Fruit fly (Drosophila melanogaster) whole organism, embryonic: Measurements from ENCODE around the gene CG1143.

Source experiments
- CG10321 ChIP-seq: fragments of 200-800 bp; sonication (Bioruptor generic); IDR thresholded peaks from 2 replicates; pipeline ENCODE4 v1.3.6; 2022; ENCODE audit warnings: missing biosample characterization, missing genetic modification characterization
- CG10654 ChIP-seq: fragments of 200-800 bp; sonication (Bioruptor generic); optimal IDR thresholded peaks from 2 replicates; lab custom pipeline; 2016; ENCODE audit warnings: missing biosample characterization, missing genetic modification characterization
- CG1233 ChIP-seq: fragments of 200-800 bp; sonication (Bioruptor generic); optimal IDR thresholded peaks from 4 replicates; lab custom pipeline; 2018; ENCODE audit warnings: missing biosample characterization, mild to moderate bottlenecking, missing genetic modification characterization
- CG13123 ChIP-seq: fragments of 200-800 bp; sonication (Bioruptor generic); optimal IDR thresholded peaks from 2 replicates; lab custom pipeline; 2016; ENCODE audit warnings: missing biosample characterization, missing genetic modification characterization
- CG13296 ChIP-seq: fragments of 200-800 bp; sonication (Bioruptor generic); optimal IDR thresholded peaks from 3 replicates; lab custom pipeline; 2018; ENCODE audit warnings: missing biosample characterization, mild to moderate bottlenecking, missing genetic modification characterization
- CG17829 ChIP-seq: fragments of 200-800 bp; optimal IDR thresholded peaks from 2 replicates; lab custom pipeline; 2019; ENCODE audit warnings: missing biosample characterization, mild to moderate bottlenecking, missing genetic modification characterization, moderate library complexity
- CG18262 ChIP-seq: fragments of 200-800 bp; optimal IDR thresholded peaks from 3 replicates; lab custom pipeline; 2019; ENCODE audit warnings: missing biosample characterization, mild to moderate bottlenecking, missing genetic modification characterization, moderate library complexity
- CG42726 ChIP-seq: fragments of 200-800 bp; sonication (Bioruptor generic); IDR thresholded peaks from 2 replicates; pipeline ENCODE4 v1.3.6; 2022; ENCODE audit warnings: missing biosample characterization, missing genetic modification characterization; ENCODE audit not compliant: partially characterized antibody
- CG4404 ChIP-seq: fragments of 200-800 bp; sonication (Bioruptor generic); IDR thresholded peaks from 2 replicates; pipeline ENCODE4 v1.3.6; 2022; ENCODE audit warnings: missing biosample characterization, missing genetic modification characterization
- CG4854 ChIP-seq: fragments of 200-800 bp; sonication (Bioruptor generic); optimal IDR thresholded peaks from 2 replicates; lab custom pipeline; 2016; ENCODE audit warnings: missing biosample characterization, missing genetic modification characterization, inconsistent platforms
- CG5245 ChIP-seq: fragments of 200-800 bp; sonication (Bioruptor generic); optimal IDR thresholded peaks from 3 replicates; lab custom pipeline; 2016; ENCODE audit warnings: missing biosample characterization, missing genetic modification characterization
- CG8944 ChIP-seq: fragments of 200-800 bp; sonication (Bioruptor generic); optimal IDR thresholded peaks from 3 replicates; lab custom pipeline; 2016; ENCODE audit warnings: missing biosample characterization, missing genetic modification characterization
- Dad ChIP-seq: fragments of 200-800 bp; sonication (Bioruptor generic); optimal IDR thresholded peaks from 3 replicates; lab custom pipeline; 2016; ENCODE audit warnings: missing biosample characterization, missing genetic modification characterization
- Dip3 ChIP-seq: fragments of 200-800 bp; sonication (Bioruptor generic); optimal IDR thresholded peaks from 3 replicates; lab custom pipeline; 2016; ENCODE audit warnings: missing biosample characterization, missing genetic modification characterization
- Doc2 ChIP-seq: fragments of 200-800 bp; sonication (Bioruptor generic); IDR thresholded peaks from 2 replicates; pipeline ENCODE4 v1.3.6; 2022; ENCODE audit warnings: missing biosample characterization, missing genetic modification characterization
- E2f1 ChIP-seq: fragments of 200-800 bp; sonication (Bioruptor generic); IDR thresholded peaks from 2 replicates; pipeline ENCODE4 v1.3.6; 2022; ENCODE audit warnings: missing biosample characterization, missing genetic modification characterization
- E2f2 ChIP-seq: fragments of 200-800 bp; sonication (Bioruptor generic); IDR thresholded peaks from 2 replicates; pipeline ENCODE4 v1.3.6; 2022; ENCODE audit warnings: missing biosample characterization, missing genetic modification characterization
- HHEX ChIP-seq: fragments of 200-800 bp; sonication (Bioruptor generic); optimal IDR thresholded peaks from 3 replicates; lab custom pipeline; 2017; ENCODE audit warnings: missing biosample characterization, mild to moderate bottlenecking, missing genetic modification characterization, missing genetic modification reagents
- Hand ChIP-seq: fragments of 200-800 bp; sonication (Bioruptor generic); optimal IDR thresholded peaks from 2 replicates; lab custom pipeline; 2017; ENCODE audit warnings: mild to moderate bottlenecking, missing biosample characterization, missing genetic modification reagents, missing genetic modification characterization
- HmgZ ChIP-seq: fragments of 200-800 bp; sonication (Bioruptor generic); optimal IDR thresholded peaks from 2 replicates; lab custom pipeline; 2018; ENCODE audit warnings: missing biosample characterization, mild to moderate bottlenecking, missing genetic modification characterization
- Kr ChIP-seq: fragments of 200-800 bp; sonication (Bioruptor generic); optimal IDR thresholded peaks from 2 replicates; lab custom pipeline; 2017; ENCODE audit warnings: missing biosample characterization, mild to moderate bottlenecking, missing genetic modification characterization
- Opbp ChIP-seq: fragments of 200-800 bp; sonication (Bioruptor generic); IDR thresholded peaks from 3 replicates; pipeline ENCODE4 v1.3.6; 2022; ENCODE audit warnings: missing biosample characterization, missing genetic modification characterization; ENCODE audit not compliant: partially characterized antibody
- Pdp1 ChIP-seq, 2 experiments: fragments of 200-800 bp; sonication (Bioruptor generic); optimal IDR thresholded peaks; 3 replicates each; lab custom pipeline; 2016; ENCODE audit warnings: missing biosample characterization in 2 of 2, missing genetic modification characterization in 2 of 2, mild to moderate bottlenecking in 1 of 2, moderate library complexity in 1 of 2
- Rx ChIP-seq: fragments of 200-800 bp; sonication (Bioruptor generic); IDR thresholded peaks from 2 replicates; pipeline ENCODE4 v1.3.6; 2022; ENCODE audit warnings: missing biosample characterization, missing genetic modification characterization
- Scr ChIP-seq: fragments of 200-800 bp; sonication (Bioruptor generic); IDR thresholded peaks from 2 replicates; pipeline ENCODE4 v1.3.6; 2022; ENCODE audit warnings: missing biosample characterization, missing genetic modification characterization; ENCODE audit not compliant: partially characterized antibody
- Six4 ChIP-seq: fragments of 200-800 bp; sonication (Bioruptor generic); optimal IDR thresholded peaks from 2 replicates; lab custom pipeline; 2016; ENCODE audit warnings: missing biosample characterization, missing genetic modification characterization
- Spps ChIP-seq: fragments of 200-800 bp; sonication (Bioruptor generic); optimal IDR thresholded peaks from 2 replicates; lab custom pipeline; 2018; ENCODE audit warnings: missing biosample characterization, mild to moderate bottlenecking, missing genetic modification characterization
- btn ChIP-seq: fragments of 200-800 bp; sonication (Bioruptor generic); optimal IDR thresholded peaks from 2 replicates; lab custom pipeline; 2016; ENCODE audit warnings: missing biosample characterization, missing genetic modification characterization
- chinmo ChIP-seq: fragments of 200-800 bp; sonication (Bioruptor generic); IDR thresholded peaks from 4 replicates; pipeline ENCODE4 v1.3.6; 2022; ENCODE audit warnings: missing biosample characterization, missing genetic modification characterization; ENCODE audit not compliant: partially characterized antibody
- dm ChIP-seq: fragments of 200-800 bp; sonication (Bioruptor generic); optimal IDR thresholded peaks from 3 replicates; lab custom pipeline; 2016; ENCODE audit warnings: missing biosample characterization, missing genetic modification characterization
- exex ChIP-seq: fragments of 200-800 bp; sonication (Bioruptor generic); optimal IDR thresholded peaks from 4 replicates; lab custom pipeline; 2018; ENCODE audit warnings: missing biosample characterization, mild to moderate bottlenecking, missing genetic modification characterization, moderate library complexity
- gem ChIP-seq: fragments of 200-800 bp; sonication (Bioruptor generic); optimal IDR thresholded peaks from 2 replicates; lab custom pipeline; 2019; ENCODE audit warnings: missing biosample characterization, mild to moderate bottlenecking, missing genetic modification characterization, moderate library complexity
- lab ChIP-seq: fragments of 200-800 bp; sonication (Bioruptor generic); optimal IDR thresholded peaks from 3 replicates; lab custom pipeline; 2017; ENCODE audit warnings: missing biosample characterization, missing genetic modification characterization, mild to moderate bottlenecking, moderate library complexity, missing genetic modification reagents
- mam ChIP-seq: fragments of 200-800 bp; sonication (Bioruptor generic); optimal IDR thresholded peaks from 3 replicates; lab custom pipeline; 2016; ENCODE audit warnings: missing biosample characterization, missing genetic modification characterization
- pan ChIP-seq, 4 experiments: fragments of >200 bp in 3 of 4; fragments of 200-800 bp in 1 of 4; sonication (Bioruptor generic) in 1 of 4; optimal IDR thresholded peaks in 3 of 4; IDR thresholded peaks in 1 of 4; 2 replicates each; pipeline versions ENCODE4 v1.3.6 to Lab custom; 2017 to 2022; ENCODE audit warnings: missing biosample characterization in 2 of 4, missing genetic modification characterization in 2 of 4, mixed read lengths in 1 of 4
- scrt ChIP-seq: fragments of 200-800 bp; sonication (Bioruptor generic); optimal IDR thresholded peaks from 2 replicates; lab custom pipeline; 2018; ENCODE audit warnings: missing biosample characterization, mild to moderate bottlenecking, missing genetic modification characterization, moderate library complexity
- sens-2 ChIP-seq: fragments of 200-800 bp; sonication (Bioruptor generic); IDR thresholded peaks from 2 replicates; pipeline ENCODE4 v1.3.6; 2022; ENCODE audit warnings: missing biosample characterization, missing genetic modification characterization
- seq ChIP-seq: fragments of 200-800 bp; sonication (Bioruptor generic); IDR thresholded peaks from 2 replicates; pipeline ENCODE4 v1.3.6; 2022; ENCODE audit warnings: missing biosample characterization, missing genetic modification characterization
- shn ChIP-seq: fragments of 200-800 bp; sonication (Bioruptor generic); optimal IDR thresholded peaks from 3 replicates; lab custom pipeline; 2016; ENCODE audit warnings: missing biosample characterization, missing genetic modification characterization
- sima ChIP-seq: fragments of 200-800 bp; sonication (Bioruptor generic); optimal IDR thresholded peaks from 2 replicates; lab custom pipeline; 2016; ENCODE audit warnings: missing biosample characterization, missing genetic modification characterization
- sna ChIP-seq: fragments of 200-800 bp; sonication (Bioruptor generic); IDR thresholded peaks from 2 replicates; pipeline ENCODE4 v1.3.6; 2022; ENCODE audit warnings: missing biosample characterization, missing genetic modification characterization; ENCODE audit not compliant: partially characterized antibody
- so ChIP-seq: fragments of 200-800 bp; sonication (Bioruptor generic); IDR thresholded peaks from 3 replicates; pipeline ENCODE4 v1.3.6; 2022; ENCODE audit warnings: missing biosample characterization, missing genetic modification characterization
- sr ChIP-seq: fragments of 200-800 bp; sonication (Bioruptor generic); IDR thresholded peaks from 3 replicates; pipeline ENCODE4 v1.3.6; 2022; ENCODE audit warnings: missing biosample characterization, missing genetic modification characterization
- stwl ChIP-seq: fragments of 200-800 bp; sonication (Bioruptor generic); optimal IDR thresholded peaks from 3 replicates; lab custom pipeline; 2018; ENCODE audit warnings: missing biosample characterization, mild to moderate bottlenecking, missing genetic modification characterization, moderate library complexity
- sug ChIP-seq: fragments of 200-800 bp; optimal IDR thresholded peaks from 2 replicates; lab custom pipeline; 2019; ENCODE audit warnings: missing biosample characterization, mild to moderate bottlenecking, missing genetic modification characterization, moderate library complexity
- trem ChIP-seq: fragments of 200-800 bp; optimal IDR thresholded peaks from 3 replicates; lab custom pipeline; 2019; ENCODE audit warnings: missing biosample characterization, mild to moderate bottlenecking, missing genetic modification characterization, moderate library complexity
- unpg ChIP-seq: fragments of 200-800 bp; sonication (Bioruptor generic); optimal IDR thresholded peaks from 3 replicates; lab custom pipeline; 2018; ENCODE audit warnings: missing biosample characterization, mild to moderate bottlenecking, missing genetic modification characterization, moderate library complexity
- vfl ChIP-seq: fragments of 200-800 bp; sonication (Bioruptor generic); optimal IDR thresholded peaks from 2 replicates; lab custom pipeline; 2016; ENCODE audit warnings: missing biosample characterization, missing genetic modification characterization
- z ChIP-seq: fragments of 200-800 bp; sonication (Bioruptor generic); IDR thresholded peaks from 3 replicates; pipeline ENCODE4 v1.3.6; 2022; ENCODE audit warnings: missing biosample characterization, missing genetic modification characterization
- zfh1 ChIP-seq: fragments of 200-800 bp; sonication (Bioruptor generic); IDR thresholded peaks from 3 replicates; pipeline ENCODE4 v1.3.6; 2022; ENCODE audit warnings: missing biosample characterization, missing genetic modification characterization

The CG1143 gene

DNA sequence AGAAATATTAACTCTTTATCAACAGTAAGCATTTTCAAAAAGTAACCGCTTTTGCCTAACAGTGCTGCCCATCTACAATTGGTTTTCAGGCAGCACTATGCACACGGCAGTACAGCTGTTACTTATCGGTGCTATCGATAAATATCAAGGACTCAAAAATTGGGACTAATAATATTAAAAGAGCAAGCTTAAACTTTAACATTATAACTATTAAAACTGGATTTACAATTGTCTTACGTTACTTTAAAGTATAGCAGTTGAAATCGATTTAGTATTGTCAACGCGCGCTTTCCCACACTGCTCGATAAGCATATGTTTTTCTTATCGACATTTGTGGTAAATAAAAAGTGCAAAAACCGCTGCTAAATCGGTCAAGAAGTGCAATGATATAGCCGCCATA, 13.8 kb upstream of the CG1143 start, which contains the start of the genes CG42245 and MEP-1 (continued):
- peak; percentile 52 for TF ChIP-seq CG4854 (GFP tag; lab: Kevin White, UChicago)
- TF ChIP-seq CG10321 (GFP tag; lab: Robert Waterston, UW) = no peak
- peak; percentile 95 for TF ChIP-seq stwl (tag; lab: Kevin White, UChicago)
- no peak for TF ChIP-seq sens-2 (GFP tag; lab: Robert Waterston, UW)
- peak; percentile 69 for TF ChIP-seq Scr
- TF ChIP-seq zfh1 (GFP tag; lab: Robert Waterston, UW) = peak; percentile 36; the same call in 1 of the 3 replicates
- no peak for TF ChIP-seq pan (optimal IDR thresholded peaks at IDR 0.05; lab: Kevin White, UChicago)
- peak in 1 of 2 experiments; percentile 21 for TF ChIP-seq pan (GFP tag; optimal IDR thresholded peaks at IDR 0.05 in 1 of 2, IDR thresholded peaks at IDR 0.05 in 1 of 2)
- no peak for TF ChIP-seq sr
- TF ChIP-seq CG17829 = peak; percentile 59
- peak; percentile 23 for TF ChIP-seq CG8944 (GFP tag; lab: Kevin White, UChicago)
- TF ChIP-seq vfl (GFP tag; lab: Kevin White, UChicago) = peak; percentile 11
- TF ChIP-seq E2f2 (GFP tag; lab: Robert Waterston, UW) = peak; percentile 82
- no peak for TF ChIP-seq E2f1
- 0 out of 3 replicates have a peak, but pooled peaks have one; percentile 12 for TF ChIP-seq so (GFP tag; lab: Robert Waterston, UW)
- peak; percentile 93 for TF ChIP-seq trem (tag; lab: Kevin White, UChicago)
- peak in 1 of 2 experiments; percentile 46 for TF ChIP-seq Pdp1 (GFP tag; optimal IDR thresholded peaks at IDR 0.05; lab: Kevin White, UChicago)
- TF ChIP-seq Dad (GFP tag; lab: Kevin White, UChicago) = peak; percentile 57
- TF ChIP-seq CG10654 (GFP tag; lab: Kevin White, UChicago) = peak; percentile 53
- peak; percentile 42 for TF ChIP-seq sug (tag; lab: Kevin White, UChicago)
- no peak for TF ChIP-seq Spps (tag; lab: Kevin White, UChicago)
- TF ChIP-seq Rx (GFP tag; lab: Robert Waterston, UW) = 0 out of 2 replicates have a peak, but pooled peaks have one; percentile 13
- TF ChIP-seq HmgZ (tag; lab: Kevin White, UChicago) = peak; percentile 58
- TF ChIP-seq sima (GFP tag; lab: Kevin White, UChicago) = no peak
- no peak for TF ChIP-seq z (GFP tag; lab: Robert Waterston, UW)
- TF ChIP-seq CG4404 (GFP tag; lab: Robert Waterston, UW) = no peak
- TF ChIP-seq mam (GFP tag; lab: Kevin White, UChicago) = peak; percentile 34
- peak; percentile 26 for TF ChIP-seq CG5245 (GFP tag; lab: Kevin White, UChicago)
- TF ChIP-seq gem (tag; lab: Kevin White, UChicago) = peak; percentile 53
- TF ChIP-seq btn = no peak
- TF ChIP-seq exex (tag; lab: Kevin White, UChicago) = peak; percentile 33
- TF ChIP-seq Dip3 (GFP tag; lab: Kevin White, UChicago) = peak; percentile 54
- TF ChIP-seq Six4 (GFP tag; lab: Kevin White, UChicago) = peak; percentile 13
- TF ChIP-seq dm (GFP tag; lab: Kevin White, UChicago) = peak; percentile 55
- TF ChIP-seq CG13123 (GFP tag; lab: Kevin White, UChicago) = peak; percentile 2
- TF ChIP-seq Hand (GFP tag; lab: Kevin White, UChicago) = no peak
- TF ChIP-seq unpg (GFP tag; lab: Kevin White, UChicago) = peak; percentile 47
- no peak for TF ChIP-seq Doc2 (GFP tag; lab: Robert Waterston, UW)
- peak; percentile 58; the same call in 1 of the 4 replicates for TF ChIP-seq chinmo (GFP tag; lab: Robert Waterston, UW)
- TF ChIP-seq CG13296 (GFP tag; lab: Kevin White, UChicago) = peak; percentile 32
- peak; percentile 65; the same call in 2 of the 3 replicates for TF ChIP-seq Opbp (GFP tag; lab: Robert Waterston, UW)
- TF ChIP-seq CG42726 = no peak
- TF ChIP-seq CG18262 (tag; lab: Kevin White, UChicago) = peak; percentile 44
- peak; percentile 61 for TF ChIP-seq sna (GFP tag; lab: Robert Waterston, UW)
- TF ChIP-seq CG1233 = peak; percentile 21
- TF ChIP-seq seq = peak; percentile 8; the same call in 1 of the 2 replicates
- TF ChIP-seq scrt (GFP tag; lab: Kevin White, UChicago) = peak; percentile 2
- TF ChIP-seq HHEX = peak; percentile 48
- peak; percentile 25 for TF ChIP-seq shn (GFP tag; lab: Kevin White, UChicago)
- TF ChIP-seq Kr = no peak
- peak; percentile 46 for TF ChIP-seq lab (GFP tag; lab: Kevin White, UChicago)
